Fruit fly (Drosophila melanogaster) whole organism, wandering third instar larva: ENCODE measurements around the gene CG45105.
"Not testable (repeated sequence)": the region's sequence is repeated elsewhere in the genome, so short reads cannot be mapped to it uniquely, and the experiment has no call there.

ENCODE experiments used
- brk ChIP-seq: fragments of 200-800 bp; sonication (Bioruptor generic); optimal IDR thresholded peaks from 2 replicates; lab custom pipeline; 2016; ENCODE audit warnings: missing biosample characterization, mild to moderate bottlenecking, missing genetic modification characterization
- psq ChIP-seq: fragments of 200-800 bp; sonication (Bioruptor generic); optimal IDR thresholded peaks from 3 replicates; lab custom pipeline; 2017; ENCODE audit warnings: missing biosample characterization, mild to moderate bottlenecking, missing genetic modification characterization, moderate library complexity
- usp ChIP-seq: fragments of >200 bp; optimal IDR thresholded peaks from 2 replicates; lab custom pipeline; 2017; ENCODE audit warnings: missing biosample characterization, missing genetic modification characterization

DNA sequence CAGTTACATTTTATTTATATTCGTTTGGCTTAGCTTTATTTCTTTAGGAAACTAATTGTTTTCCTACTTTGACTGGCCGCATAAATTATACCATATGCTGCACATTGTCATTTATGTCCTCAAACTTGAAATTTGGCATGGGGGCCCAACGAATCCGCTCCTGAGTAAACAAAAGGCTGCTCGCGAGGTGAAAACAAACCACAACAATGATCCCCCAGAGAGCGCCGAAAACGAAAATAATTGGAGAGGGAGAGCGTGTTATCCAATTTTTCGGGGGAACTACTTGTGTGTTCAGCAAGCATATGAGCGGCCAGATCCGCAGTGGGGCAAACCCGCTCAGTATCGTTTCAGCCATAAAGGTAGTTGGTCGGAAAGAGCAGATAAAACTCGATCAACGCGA, 9.7 kb downstream of the CG45105 start, which contains the start of gene EndoU:
- not testable (repeated sequence) for TF ChIP-seq brk (GFP tag; lab: Kevin White, UChicago); usp; psq (GFP tag; lab: Kevin White, UChicago)
